Worm (Caenorhabditis elegans) whole organism, L4 larva: Measurements from ENCODE around the gene slc-25A29.

Source experiments
- aly-2 ChIP-seq: sonication (generic microtip); optimal IDR thresholded peaks from 2 replicates; lab custom pipeline; 2018; ENCODE audit warnings: missing biosample characterization, missing genetic modification characterization
- nhr-25 ChIP-seq: sonication (generic microtip); optimal IDR thresholded peaks from 2 replicates; lab custom pipeline; 2017; ENCODE audit warnings: missing genetic modification characterization, mild to moderate bottlenecking, missing compliant biosample characterization, antibody characterized with exemption, moderate library complexity, borderline replicate concordance; ENCODE audit not compliant: insufficient read depth
- nhr-28 ChIP-seq: fragments of 150-350 bp; optimal IDR thresholded peaks from 2 replicates; lab custom pipeline; 2014; ENCODE audit warnings: missing biosample characterization, missing genetic modification characterization
- rbr-2 ChIP-seq: sonication (generic microtip); optimal IDR thresholded peaks from 2 replicates; lab custom pipeline; 2016; ENCODE audit warnings: missing genotype, missing genetic modification characterization, missing compliant biosample characterization
- tag-97 ChIP-seq: fragments of 200-800 bp; sonication (Bioruptor generic); IDR thresholded peaks from 2 replicates; pipeline ENCODE4 v1.3.6; 2022; ENCODE audit warnings: missing genetic modification characterization, missing compliant biosample characterization

- TF ChIP-seq nhr-25 (tag; lab: Kevin White, UChicago) = no peak
- TF ChIP-seq rbr-2 (tag; lab: Kevin White, UChicago) = no peak
- no peak for TF ChIP-seq aly-2 (tag; lab: Kevin White, UChicago)
- TF ChIP-seq nhr-28 (tag; lab: Kevin White, UChicago) = no peak
- no peak for TF ChIP-seq tag-97 (GFP tag; lab: Robert Waterston, UW)
Measured at ce11 chrV:14683926-14684325, 26.0 kb upstream of the slc-25A29 start.
